Worm (Caenorhabditis elegans): ENCODE data around the gene srz-44.
"Not testable (repeated sequence)": the region's sequence is repeated elsewhere in the genome, so short reads cannot be mapped to it uniquely, and the experiment has no call there.

srz-44 gene

DNA sequence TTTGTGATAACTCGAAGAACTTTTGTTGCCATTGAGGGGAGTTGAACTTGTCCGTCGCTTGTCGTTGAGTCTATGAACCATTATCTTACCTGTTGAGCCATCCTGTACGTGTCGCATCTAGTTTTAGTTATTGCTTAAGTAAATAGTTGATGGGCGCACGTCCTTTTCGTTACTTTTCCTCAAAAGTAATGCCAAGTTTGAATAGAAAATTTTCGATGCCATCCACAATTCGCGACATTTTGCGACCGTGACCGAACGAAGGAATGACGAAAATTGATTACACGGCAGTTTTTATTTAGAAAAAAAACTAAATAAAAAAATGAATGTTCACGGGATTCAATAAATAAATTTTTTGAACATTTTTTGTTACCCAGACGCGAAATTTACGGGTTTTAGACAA is 29.4 kb upstream of the srz-44 start, which contains the start of gene F53E4.1:
F53E4.1 (minus strand) TSS at position 101 of the 400 bp plus-strand sequence.
- not testable (repeated sequence) for TF ChIP-seq pqm-1 (tag; optimal IDR thresholded peaks at IDR 0.05); fkh-4 (tag; optimal IDR thresholded peaks at IDR 0.05; ENCODE audit: borderline replicate concordance); ceh-63 (GFP tag; optimal IDR thresholded peaks at IDR 0.05)

DNA sequence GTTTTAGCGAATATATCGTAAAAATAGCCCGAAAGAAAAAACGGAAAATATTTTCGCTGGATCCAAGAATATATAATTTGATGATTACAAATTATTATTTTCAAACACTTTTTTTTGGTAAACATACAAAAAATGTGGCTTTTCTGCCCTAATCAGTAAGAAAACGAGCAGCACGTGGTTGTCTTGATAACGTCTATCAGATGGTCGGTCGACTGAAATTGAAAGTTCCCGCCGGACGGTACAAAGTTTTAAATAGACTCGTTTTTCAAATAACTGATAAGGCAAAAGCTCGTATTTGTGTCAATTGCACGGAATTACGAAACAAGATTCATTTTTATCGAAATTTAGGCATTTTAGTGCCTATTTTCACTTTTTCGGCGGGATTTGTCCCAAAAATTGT is 28.0 kb upstream of the srz-44 start:
- TF ChIP-seq fkh-4 (tag; optimal IDR thresholded peaks at IDR 0.05; ENCODE audit: borderline replicate concordance) (no peak), nhr-90 (tag; optimal IDR thresholded peaks at IDR 0.05; ENCODE audit: poor library complexity) (peak; percentile 63), lin-35 (GFP tag; optimal IDR thresholded peaks at IDR 0.05) (peak in 1 of 2 experiments; percentile 58), elt-2 (tag; optimal IDR thresholded peaks at IDR 0.05) (peak; percentile 98), pqm-1 (tag; optimal IDR thresholded peaks at IDR 0.05) (peak; percentile 13), mdl-1 (tag; optimal IDR thresholded peaks at IDR 0.05) (peak in 1 of 2 experiments; percentile 61), nhr-20 (tag; optimal IDR thresholded peaks at IDR 0.05) (peak; percentile 62), hlh-4 (tag; optimal IDR thresholded peaks at IDR 0.05) (no peak), blmp-1 (tag; optimal IDR thresholded peaks at IDR 0.05) (peak; percentile 46)

ce11 chrV:15664053-15664661 is 25.4 kb upstream of the srz-44 start:
- TF ChIP-seq blmp-1 (tag; optimal IDR thresholded peaks at IDR 0.05) (peak; percentile 95), mep-1 (tag; optimal IDR thresholded peaks at IDR 0.05) (peak; percentile 59), xbp-1 (tag; optimal IDR thresholded peaks at IDR 0.05) (no peak), swsn-7 (tag; optimal IDR thresholded peaks at IDR 0.05) (peak; percentile 16), aly-2 (tag; optimal IDR thresholded peaks at IDR 0.05) (no peak), mdl-1 (tag; optimal IDR thresholded peaks at IDR 0.05) (peak in 1 of 2 experiments; percentile 62), egl-27 (tag; optimal IDR thresholded peaks at IDR 0.05) (peak in 1 of 2 experiments; percentile 11), dpl-1 (GFP tag; optimal IDR thresholded peaks at IDR 0.05) (peak; percentile 2 to 23 (median 5)), lin-14 (GFP tag; optimal IDR thresholded peaks at IDR 0.05) (peak; percentile 83), lin-35 (GFP tag; optimal IDR thresholded peaks at IDR 0.05) (peak; percentile 7 to 58), nhr-76 (tag; optimal IDR thresholded peaks at IDR 0.05) (no peak), sup-37 (GFP tag; optimal IDR thresholded peaks at IDR 0.05) (no peak), nhr-77 (tag; optimal IDR thresholded peaks at IDR 0.05) (peak; percentile 50), nhr-85 (tag) (peak; percentile 89), grh-1 (GFP tag; IDR thresholded peaks at IDR 0.05) (peak; percentile 72), lin-13 (GFP tag; optimal IDR thresholded peaks at IDR 0.05) (no peak), nhr-11 (tag; optimal IDR thresholded peaks at IDR 0.05) (no peak), efl-1 (optimal IDR thresholded peaks at IDR 0.05) (peak; percentile 29 to 37), efl-1 (GFP tag; optimal IDR thresholded peaks at IDR 0.05 in 1 of 2) (peak; percentile 11 to 84), snu-23 (GFP tag; optimal IDR thresholded peaks at IDR 0.05) (peak; percentile 62), rnt-1 (tag; optimal IDR thresholded peaks at IDR 0.05) (peak; percentile 58), tbx-2 (tag; optimal IDR thresholded peaks at IDR 0.05) (peak; percentile 20), ceh-90 (tag; optimal IDR thresholded peaks at IDR 0.05) (no peak), nhr-20 (tag; optimal IDR thresholded peaks at IDR 0.05) (peak; percentile 81), elt-3 (tag; optimal IDR thresholded peaks at IDR 0.05) (peak in 3 of 6 experiments; percentile 41 to 63 (median 59)), ceh-82 (tag; optimal IDR thresholded peaks at IDR 0.05) (peak in 1 of 3 experiments; percentile 24), nhr-12 (tag; optimal IDR thresholded peaks at IDR 0.05) (no peak), elt-2 (tag; optimal IDR thresholded peaks at IDR 0.05) (peak; percentile 15), nhr-71 (tag; optimal IDR thresholded peaks at IDR 0.05) (peak; percentile 67), C04F5.9 (tag; optimal IDR thresholded peaks at IDR 0.05) (no peak), C16A3.4 (tag; optimal IDR thresholded peaks at IDR 0.05) (peak; percentile 47), pag-3 (tag; optimal IDR thresholded peaks at IDR 0.05; ENCODE audit: borderline replicate concordance, insufficient read depth) (peak; percentile 76), hlh-17 (GFP tag; optimal IDR thresholded peaks at IDR 0.05; ENCODE audit: borderline replicate concordance) (no peak), fkh-10 (GFP tag; optimal IDR thresholded peaks at IDR 0.05) (no peak), lsy-2 (tag; optimal IDR thresholded peaks at IDR 0.05) (peak; percentile 55 to 71), skn-1 (tag; optimal IDR thresholded peaks at IDR 0.05) (peak; percentile 12), nhr-237 (tag; optimal IDR thresholded peaks at IDR 0.05) (no peak)
